Worm (Caenorhabditis elegans): ENCODE results near the gene tif-1A.

DNA sequence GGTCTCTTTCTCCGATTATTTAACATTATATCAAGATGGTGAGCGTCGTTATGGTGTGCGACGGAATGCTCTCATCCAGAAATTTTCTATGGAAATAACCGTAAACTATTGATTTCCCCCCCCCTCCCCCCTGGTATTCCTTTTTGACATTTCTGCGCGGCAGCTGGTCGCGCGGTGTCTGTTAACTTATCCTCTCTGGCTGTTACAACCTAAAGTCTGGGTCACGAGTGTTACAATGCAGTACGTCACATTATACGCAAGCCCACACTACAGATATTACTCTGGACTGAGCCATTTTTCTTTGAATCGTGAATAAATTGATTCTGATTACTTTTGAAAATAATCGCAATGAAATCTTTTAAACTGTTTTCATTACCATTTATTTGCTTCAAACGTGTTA is 45.2 kb upstream of the tif-1A start:
- TF ChIP-seq sdz-12 (GFP tag; optimal IDR thresholded peaks at IDR 0.05) (no peak), dve-1 (tag; optimal IDR thresholded peaks at IDR 0.05; ENCODE audit: insufficient read depth) (no peak), daf-12 (tag; optimal IDR thresholded peaks at IDR 0.05) (no peak), nhr-11 (tag; optimal IDR thresholded peaks at IDR 0.05) (no peak), skn-1 (tag; optimal IDR thresholded peaks at IDR 0.05) (no peak), mdl-1 (tag; optimal IDR thresholded peaks at IDR 0.05) (no peak)

Measured in whole organism, L4 larva.